Fruit fly (Drosophila melanogaster): ENCODE measurements around the gene Task7.

Task7 gene

DNA sequence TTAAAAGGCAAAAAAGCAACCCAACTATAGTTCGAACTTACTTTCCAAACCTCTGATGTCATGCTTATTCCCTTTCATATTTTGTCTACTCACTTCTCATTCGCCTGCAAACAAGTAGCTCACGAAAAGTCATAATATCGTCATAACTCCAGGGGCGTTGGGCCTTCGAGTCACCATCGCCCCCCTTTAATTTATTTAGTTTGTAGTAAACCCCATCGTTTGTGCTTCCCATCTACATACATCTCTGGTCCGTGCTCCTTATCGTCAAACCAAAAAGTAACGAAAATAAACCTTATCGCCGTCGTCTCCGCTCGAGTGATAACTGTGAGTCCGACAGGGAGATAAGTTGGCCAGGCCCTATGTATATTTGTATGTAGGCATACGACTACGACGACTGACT is 16.9 kb upstream of the Task7 start (continued):
- no peak for TF ChIP-seq CG7745 (tag; optimal IDR thresholded peaks at IDR 0.05)
- TF ChIP-seq Sox100B (GFP tag; optimal IDR thresholded peaks at IDR 0.05), result no peak
- no peak for TF ChIP-seq CG4404 (GFP tag; IDR thresholded peaks at IDR 0.05)
- no peak for TF ChIP-seq YL-1 (GFP tag; optimal IDR thresholded peaks at IDR 0.05)
- no peak for TF ChIP-seq dmrt11E (tag; optimal IDR thresholded peaks at IDR 0.05)
- TF ChIP-seq stc (GFP tag; IDR thresholded peaks at IDR 0.05), result no peak
- no peak for TF ChIP-seq CG11085 (GFP tag; IDR thresholded peaks at IDR 0.05)
- TF ChIP-seq CG14441 (GFP tag; IDR thresholded peaks at IDR 0.05), result no peak
- TF ChIP-seq slou (GFP tag; optimal IDR thresholded peaks at IDR 0.05), result no peak
- peak; percentile 74 for TF ChIP-seq Xrp1 (GFP tag; IDR thresholded peaks at IDR 0.05)
- TF ChIP-seq CG11696 (GFP tag; IDR thresholded peaks at IDR 0.05), result no peak
- peak; percentile 34 for TF ChIP-seq ash1 (GFP tag; optimal IDR thresholded peaks at IDR 0.05)
- peak; percentile 91 for TF ChIP-seq sug (tag; optimal IDR thresholded peaks at IDR 0.05)
- peak; percentile 50 for TF ChIP-seq CG1792 (GFP tag; optimal IDR thresholded peaks at IDR 0.05)
- no peak for TF ChIP-seq HLHmδ (GFP tag; optimal IDR thresholded peaks at IDR 0.05)
- no peak; the same call in 1 of the 2 replicates for TF ChIP-seq dimm (GFP tag; IDR thresholded peaks at IDR 0.05)
- TF ChIP-seq her (GFP tag; optimal IDR thresholded peaks at IDR 0.05), result peak; percentile 60
- peak; percentile 54 for TF ChIP-seq CG12155 (GFP tag; optimal IDR thresholded peaks at IDR 0.05)
- peak; percentile 36 for TF ChIP-seq sima (GFP tag; optimal IDR thresholded peaks at IDR 0.05)
- TF ChIP-seq CG18764 (GFP tag; optimal IDR thresholded peaks at IDR 0.05), result no peak
- peak; percentile 79 for TF ChIP-seq odd (GFP tag; optimal IDR thresholded peaks at IDR 0.05)
- TF ChIP-seq cato (GFP tag; optimal IDR thresholded peaks at IDR 0.05; ENCODE audit: borderline replicate concordance), result no peak
- TF ChIP-seq so (GFP tag; IDR thresholded peaks at IDR 0.05), result 0 out of 3 replicates have a peak, but pooled peaks have one; percentile 27
- no peak for TF ChIP-seq Tbp (GFP tag; optimal IDR thresholded peaks at IDR 0.05)
- peak; percentile 34 for TF ChIP-seq jumu (GFP tag; optimal IDR thresholded peaks at IDR 0.05)
- 0 out of 2 replicates have a peak, but pooled peaks have one; percentile 37 for TF ChIP-seq esg (GFP tag; conservative IDR thresholded peaks at IDR 0.05)
- no peak for TF ChIP-seq CG15479 (GFP tag; optimal IDR thresholded peaks at IDR 0.05)
- TF ChIP-seq CG5245 (GFP tag; optimal IDR thresholded peaks at IDR 0.05), result peak; percentile 31
- TF ChIP-seq E2f2 (GFP tag; IDR thresholded peaks at IDR 0.05), result peak; percentile 35; the same call in 1 of the 2 replicates
- TF ChIP-seq CG2889 (GFP tag; IDR thresholded peaks at IDR 0.05), result peak; percentile 51; the same call in 1 of the 3 replicates
- no peak for TF ChIP-seq Abd-B (GFP tag; optimal IDR thresholded peaks at IDR 0.05)
- TF ChIP-seq CG6272 (GFP tag; IDR thresholded peaks at IDR 0.05), result peak; percentile 19; the same call in 1 of the 2 replicates
- peak; percentile 92 for TF ChIP-seq CG13894 (tag; optimal IDR thresholded peaks at IDR 0.05)
- peak; percentile 42; the same call in 1 of the 2 replicates for TF ChIP-seq CG11247 (GFP tag; IDR thresholded peaks at IDR 0.05)
- TF ChIP-seq al (GFP tag; IDR thresholded peaks at IDR 0.05), result peak; percentile 53; the same call in 1 of the 2 replicates
- TF ChIP-seq Oaz (GFP tag; IDR thresholded peaks at IDR 0.05), result peak; percentile 40; the same call in 1 of the 2 replicates
- TF ChIP-seq Myb (GFP tag; optimal IDR thresholded peaks at IDR 0.05), result peak; percentile 51
- peak; percentile 32 for TF ChIP-seq CG4328 (GFP tag; optimal IDR thresholded peaks at IDR 0.05)
- no peak for TF ChIP-seq sr (GFP tag; IDR thresholded peaks at IDR 0.05)
- TF ChIP-seq CG9437 (GFP tag; optimal IDR thresholded peaks at IDR 0.05), result no peak
- no peak for TF ChIP-seq CG10462 (GFP tag; optimal IDR thresholded peaks at IDR 0.05)
- no peak for TF ChIP-seq gcm (GFP tag; optimal IDR thresholded peaks at IDR 0.05)
- TF ChIP-seq cas (GFP tag; IDR thresholded peaks at IDR 0.05), result peak; percentile 47; the same call in 1 of the 2 replicates
- peak; percentile 60 for TF ChIP-seq CG17385 (GFP tag; optimal IDR thresholded peaks at IDR 0.05)
- TF ChIP-seq row (GFP tag; IDR thresholded peaks at IDR 0.05), result peak; percentile 89
- TF ChIP-seq bsh (GFP tag; optimal IDR thresholded peaks at IDR 0.05), result peak in 1 of 2 experiments; percentile 65
- peak; percentile 88 for TF ChIP-seq CG16779 (GFP tag; IDR thresholded peaks at IDR 0.05)
- TF ChIP-seq fd3F (GFP tag; optimal IDR thresholded peaks at IDR 0.05), result peak; percentile 38
- TF ChIP-seq nerfin-1 (tag; optimal IDR thresholded peaks at IDR 0.05), result no peak
- peak; percentile 14 for TF ChIP-seq sqz (GFP tag; optimal IDR thresholded peaks at IDR 0.05)
- no peak for TF ChIP-seq pb (GFP tag; optimal IDR thresholded peaks at IDR 0.05)

Data from whole organism, embryonic.